Worm (Caenorhabditis elegans) whole organism, young adult: ENCODE data around the gene C32B5.13.

Source experiments
- D2030.7 ChIP-seq: fragments of 200-800 bp; sonication (Bioruptor generic); IDR thresholded peaks from 2 replicates; pipeline ENCODE4 v1.3.6; 2022; ENCODE audit warnings: missing genetic modification reagents, missing genetic modification characterization, missing compliant biosample characterization
- ZK185.1 ChIP-seq: sonication (generic microtip); optimal IDR thresholded peaks from 2 replicates; lab custom pipeline; 2016; ENCODE audit warnings: mild to moderate bottlenecking, missing genetic modification characterization, missing compliant biosample characterization; ENCODE audit not compliant: poor library complexity, severe bottlenecking
- ama-1 ChIP-seq, 3 experiments: fragments of 150-350 bp in 1 of 3; sonication (generic microtip) in 2 of 3; optimal IDR thresholded peaks; 2 replicates each; lab custom pipeline; 2014 to 2018; ENCODE audit warnings: missing biosample characterization in 2 of 3, missing genetic modification characterization in 2 of 3, missing genetic modification reagents in 2 of 3
- efl-1 ChIP-seq: fragments of 150-350 bp; optimal IDR thresholded peaks from 2 replicates; lab custom pipeline; 2014; ENCODE audit warnings: missing biosample characterization, missing genetic modification reagents, missing genetic modification characterization
- lsy-27 ChIP-seq: sonication (generic microtip); optimal IDR thresholded peaks from 2 replicates; lab custom pipeline; 2017; ENCODE audit warnings: missing genetic modification characterization, mild to moderate bottlenecking, missing compliant biosample characterization, antibody characterized with exemption, missing genotype, borderline replicate concordance; ENCODE audit not compliant: insufficient read depth
- mes-4 ChIP-seq: sonication (generic microtip); optimal IDR thresholded peaks from 2 replicates; lab custom pipeline; 2016; ENCODE audit warnings: missing genotype, missing genetic modification characterization, missing compliant biosample characterization
- snpc-4 ChIP-seq, 5 experiments: fragments of 150-350 bp in 1 of 5; sonication (generic microtip) in 4 of 5; optimal IDR thresholded peaks; 2 replicates each; lab custom pipeline; 2014 to 2018; ENCODE audit warnings: missing genetic modification characterization in 5 of 5, missing biosample characterization in 3 of 5, antibody characterized with exemption in 2 of 5, mild to moderate bottlenecking in 2 of 5, missing compliant biosample characterization in 2 of 5, missing genotype in 2 of 5, moderate library complexity in 2 of 5, missing genetic modification reagents in 1 of 5
- ztf-26 ChIP-seq: sonication (generic microtip); optimal IDR thresholded peaks from 2 replicates; lab custom pipeline; 2017; ENCODE audit warnings: missing genetic modification characterization, missing compliant biosample characterization

DNA sequence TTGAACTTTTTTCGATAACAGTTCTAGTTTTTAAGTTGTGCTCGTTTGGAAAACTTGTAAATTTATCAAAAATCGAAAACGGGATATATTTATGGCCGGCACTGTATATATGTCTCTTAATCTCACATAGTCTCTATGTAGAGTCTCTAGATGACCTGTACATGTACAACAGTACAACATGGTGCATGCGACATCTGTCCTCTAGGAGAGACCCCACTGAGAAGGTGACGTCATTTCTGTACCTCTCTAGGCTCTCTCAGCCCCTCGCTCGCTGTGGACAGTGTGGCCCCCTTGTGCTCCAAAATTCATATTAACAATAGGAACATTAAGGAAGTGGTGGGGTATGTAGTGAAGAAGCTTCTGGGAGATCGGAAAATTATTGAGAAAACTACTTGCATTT lies 24.6 kb downstream of the C32B5.13 start:
- TF ChIP-seq lsy-27 (tag; lab: Kevin White, UChicago): no peak
- no peak for TF ChIP-seq D2030.7 (GFP tag; lab: Robert Waterston, UW)
- no peak for TF ChIP-seq ZK185.1 (tag; lab: Kevin White, UChicago)
- TF ChIP-seq efl-1 (GFP tag; lab: Kevin White, UChicago): no peak
- no peak for TF ChIP-seq ztf-26
- TF ChIP-seq mes-4 (tag; lab: Kevin White, UChicago): no peak
- TF ChIP-seq snpc-4 (GFP tag; optimal IDR thresholded peaks at IDR 0.05; lab: Kevin White, UChicago): no peak
- no peak for TF ChIP-seq snpc-4 (tag; optimal IDR thresholded peaks at IDR 0.05; lab: Kevin White, UChicago)
- TF ChIP-seq ama-1 (optimal IDR thresholded peaks at IDR 0.05; lab: Kevin White, UChicago): no peak
- TF ChIP-seq ama-1 (GFP tag; optimal IDR thresholded peaks at IDR 0.05; lab: Kevin White, UChicago): no peak
